Worm (Caenorhabditis elegans): ENCODE measurements around the gene mmad-1.
"Not testable (repeated sequence)": the region's sequence is repeated elsewhere in the genome, so short reads cannot be mapped to it uniquely, and the experiment has no call there.

Gene mmad-1

DNA sequence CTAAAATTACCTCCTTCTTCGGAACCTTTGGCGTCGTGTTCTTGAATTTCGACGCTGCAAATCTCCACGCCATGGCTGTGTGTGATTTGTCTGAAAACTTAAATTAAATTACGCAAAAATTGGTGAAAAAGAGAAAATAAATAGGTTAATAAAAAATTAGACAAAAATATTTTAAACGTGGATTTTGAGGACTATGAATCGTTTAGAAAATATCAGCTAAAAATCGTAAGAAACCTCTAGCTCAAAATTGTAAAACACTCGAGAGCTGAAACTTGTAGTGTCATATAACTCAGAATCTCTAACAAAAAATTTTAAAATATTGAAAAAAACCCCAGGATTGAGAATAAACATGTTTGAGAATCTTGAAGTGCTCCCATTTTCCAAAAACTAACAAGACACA lies 24.8 kb downstream of the mmad-1 start, which contains the start of gene pod-1:
TSS of gene pod-1 (minus strand) at position 101 of the 400 bp plus-strand sequence.
- TF ChIP-seq ref-1 (GFP tag; conservative IDR thresholded peaks at IDR 0.05) (no peak), klf-2 (GFP tag; conservative IDR thresholded peaks at IDR 0.05) (no peak), flt-1 (GFP tag; IDR thresholded peaks at IDR 0.05) (no peak), ztf-23 (GFP tag; IDR thresholded peaks at IDR 0.05) (no peak), med-1 (GFP tag; optimal IDR thresholded peaks at IDR 0.05; ENCODE audit: insufficient read depth) (no peak), T22C8.4 (GFP tag; IDR thresholded peaks at IDR 0.05) (no peak), cog-1 (tag; optimal IDR thresholded peaks at IDR 0.05) (no peak)

ce11 chrIII:13518437-13518836 lies 30.4 kb downstream of the mmad-1 start:
- no peak for TF ChIP-seq T22C8.4 (GFP tag; IDR thresholded peaks at IDR 0.05)
- TF ChIP-seq med-1 (GFP tag; optimal IDR thresholded peaks at IDR 0.05; ENCODE audit: insufficient read depth): no peak
- TF ChIP-seq flt-1 (GFP tag; IDR thresholded peaks at IDR 0.05): no peak
- no peak for TF ChIP-seq ztf-23 (GFP tag; IDR thresholded peaks at IDR 0.05)
- no peak for TF ChIP-seq cog-1 (tag; optimal IDR thresholded peaks at IDR 0.05)
- no peak for TF ChIP-seq ztf-29 (GFP tag; IDR thresholded peaks at IDR 0.05)

DNA sequence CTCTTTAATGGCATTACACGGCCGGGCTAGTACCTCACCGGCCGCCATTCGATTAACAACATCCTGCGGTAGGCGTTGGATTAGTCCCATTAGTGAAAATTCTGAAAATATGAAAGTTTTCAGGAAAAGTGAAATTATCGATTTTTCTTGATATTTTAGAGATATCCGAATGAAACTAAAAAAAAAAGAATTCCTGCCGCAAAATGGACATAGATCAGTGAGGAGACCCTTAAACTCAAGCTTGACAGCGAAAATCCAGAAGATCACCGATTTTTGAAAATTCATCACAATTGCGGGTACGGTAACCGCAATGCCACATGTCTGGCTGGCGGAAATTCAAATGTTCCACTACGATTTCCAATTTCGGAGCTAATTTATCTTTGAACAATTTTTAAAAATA lies 34.3 kb downstream of the mmad-1 start, which contains the start of gene mlh-1:
TSS of gene mlh-1 (minus strand) at position 101 of the 400 bp plus-strand sequence.
- TF ChIP-seq med-1 (GFP tag; optimal IDR thresholded peaks at IDR 0.05; ENCODE audit: insufficient read depth) (no peak), T22C8.4 (GFP tag; IDR thresholded peaks at IDR 0.05) (peak; percentile 70)

DNA sequence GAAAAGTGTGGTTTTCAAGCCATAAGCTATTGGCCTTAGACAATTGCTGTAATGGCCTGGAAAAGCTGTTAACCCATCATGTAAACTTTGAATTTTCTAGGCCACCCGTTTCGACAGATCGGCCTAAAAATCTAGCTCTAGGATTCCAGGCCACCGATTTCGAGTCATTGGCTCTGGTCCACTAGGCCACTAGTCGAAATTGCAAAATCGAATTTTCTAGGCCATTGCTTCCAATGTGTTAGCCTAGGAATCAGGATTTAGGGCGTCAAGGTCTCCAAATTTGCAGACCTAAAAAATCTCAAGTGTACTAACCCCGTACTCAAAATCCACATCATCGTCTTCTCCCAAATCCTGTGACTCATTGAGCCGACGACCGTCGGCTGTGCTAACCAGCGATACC lies 38.1 kb downstream of the mmad-1 start:
- TF ChIP-seq T22C8.4 (GFP tag; IDR thresholded peaks at IDR 0.05): no peak

ce11 chrIII:13505718-13506117 lies 43.1 kb downstream of the mmad-1 start, which contains the start of gene T28A8.3:
Gene T28A8.3, plus strand, starts transcription at chrIII:13506018.
- TF ChIP-seq flt-1 (GFP tag; IDR thresholded peaks at IDR 0.05) (no peak), tab-1 (GFP tag; IDR thresholded peaks at IDR 0.05) (no peak), ztf-29 (GFP tag; IDR thresholded peaks at IDR 0.05) (no peak), ztf-23 (GFP tag; IDR thresholded peaks at IDR 0.05) (no peak), med-1 (GFP tag; optimal IDR thresholded peaks at IDR 0.05; ENCODE audit: insufficient read depth) (no peak), cog-1 (tag; optimal IDR thresholded peaks at IDR 0.05) (no peak), klf-2 (GFP tag; conservative IDR thresholded peaks at IDR 0.05) (no peak)

DNA sequence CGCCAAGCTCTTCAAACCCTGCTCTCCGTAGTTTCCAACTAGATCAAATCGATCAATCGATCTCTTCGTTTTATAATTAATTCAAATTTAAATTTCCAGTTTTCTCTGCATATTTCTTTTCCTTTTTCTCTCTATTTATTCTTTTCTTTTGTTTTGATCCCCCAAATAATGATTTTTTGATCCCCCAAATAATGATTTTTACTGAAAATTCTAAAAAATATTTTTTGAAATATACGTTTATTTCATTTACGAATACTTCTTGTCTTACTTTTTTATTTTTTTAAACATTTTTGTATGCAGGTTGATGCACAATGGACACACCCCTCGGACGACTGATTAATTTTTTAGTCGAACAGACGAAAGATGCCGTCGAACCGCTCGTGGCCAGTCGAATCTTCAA lies 45.4 kb downstream of the mmad-1 start, which contains the start of gene T28A8.4:
TSS of gene T28A8.4 (plus strand) at position 301 of the 400 bp plus-strand sequence.
- no peak for TF ChIP-seq ref-1 (GFP tag; conservative IDR thresholded peaks at IDR 0.05)
- TF ChIP-seq ztf-29 (GFP tag; IDR thresholded peaks at IDR 0.05): no peak
- TF ChIP-seq T22C8.4 (GFP tag; IDR thresholded peaks at IDR 0.05): no peak
- TF ChIP-seq klf-2 (GFP tag; conservative IDR thresholded peaks at IDR 0.05): no peak
- TF ChIP-seq ztf-23 (GFP tag; IDR thresholded peaks at IDR 0.05): no peak
- no peak for TF ChIP-seq flt-1 (GFP tag; IDR thresholded peaks at IDR 0.05)
- no peak for TF ChIP-seq med-1 (GFP tag; optimal IDR thresholded peaks at IDR 0.05; ENCODE audit: insufficient read depth)
- TF ChIP-seq tab-1 (GFP tag; IDR thresholded peaks at IDR 0.05): no peak
- no peak for TF ChIP-seq cog-1 (tag; optimal IDR thresholded peaks at IDR 0.05)

DNA sequence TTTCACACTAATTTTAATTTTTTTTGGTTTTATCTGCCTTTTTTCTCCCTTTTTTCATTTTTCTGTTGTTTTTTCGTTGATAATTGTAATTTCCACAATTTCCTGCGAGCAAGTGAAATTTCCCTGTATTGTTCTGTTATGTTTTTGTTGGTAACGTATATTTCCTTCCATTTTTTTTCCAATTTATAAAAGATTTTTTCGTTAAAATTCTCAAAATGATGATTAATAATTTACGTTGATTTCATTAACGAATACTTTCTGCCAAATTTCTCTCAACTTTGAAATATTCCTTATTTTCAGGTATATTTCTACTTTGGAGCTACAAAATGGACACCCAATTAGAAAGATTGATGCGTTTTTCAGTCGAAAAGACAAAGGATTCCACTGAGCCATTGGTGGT lies 46.3 kb downstream of the mmad-1 start, which contains the start of gene T28A8.8:
TSS of gene T28A8.8 (plus strand) at position 301 of the 400 bp plus-strand sequence.
- TF ChIP-seq flt-1 (GFP tag; IDR thresholded peaks at IDR 0.05) (no peak), ref-1 (GFP tag; conservative IDR thresholded peaks at IDR 0.05) (no peak), ztf-29 (GFP tag; IDR thresholded peaks at IDR 0.05) (no peak), klf-2 (GFP tag; conservative IDR thresholded peaks at IDR 0.05) (no peak), tab-1 (GFP tag; IDR thresholded peaks at IDR 0.05) (no peak), med-1 (GFP tag; optimal IDR thresholded peaks at IDR 0.05; ENCODE audit: insufficient read depth) (no peak), cog-1 (tag; optimal IDR thresholded peaks at IDR 0.05) (no peak)

DNA sequence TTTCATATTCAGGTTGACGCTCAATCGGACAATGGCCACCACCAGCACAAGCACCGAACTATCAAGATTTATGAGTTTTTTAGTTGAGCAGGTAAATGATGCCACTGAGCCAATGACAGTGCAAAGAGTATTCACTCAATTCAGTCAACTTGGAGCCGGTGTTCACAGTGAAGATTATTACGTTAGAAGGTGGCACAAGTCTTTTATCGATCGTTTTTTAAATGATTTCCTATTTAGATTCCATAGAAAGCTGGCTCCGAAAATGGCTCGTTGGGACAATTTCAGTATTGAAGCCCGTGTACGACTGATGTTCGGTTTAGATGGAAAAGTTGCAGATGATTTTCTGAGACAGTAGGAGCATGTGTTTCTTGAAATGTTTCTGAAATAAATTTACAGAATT lies 47.2 kb downstream of the mmad-1 start, which contains the start of gene T28A8.5:
TSS of gene T28A8.5 (plus strand) at position 32 of the 400 bp plus-strand sequence.
- TF ChIP-seq med-1 (GFP tag; optimal IDR thresholded peaks at IDR 0.05; ENCODE audit: insufficient read depth): no peak
- TF ChIP-seq ref-1 (GFP tag; conservative IDR thresholded peaks at IDR 0.05): no peak
- no peak for TF ChIP-seq klf-2 (GFP tag; conservative IDR thresholded peaks at IDR 0.05)
- TF ChIP-seq flt-1 (GFP tag; IDR thresholded peaks at IDR 0.05): no peak
- TF ChIP-seq T22C8.4 (GFP tag; IDR thresholded peaks at IDR 0.05): no peak
- no peak for TF ChIP-seq ztf-23 (GFP tag; IDR thresholded peaks at IDR 0.05)
- TF ChIP-seq tab-1 (GFP tag; IDR thresholded peaks at IDR 0.05): no peak
- TF ChIP-seq ztf-29 (GFP tag; IDR thresholded peaks at IDR 0.05): no peak
- TF ChIP-seq cog-1 (tag; optimal IDR thresholded peaks at IDR 0.05): no peak

DNA sequence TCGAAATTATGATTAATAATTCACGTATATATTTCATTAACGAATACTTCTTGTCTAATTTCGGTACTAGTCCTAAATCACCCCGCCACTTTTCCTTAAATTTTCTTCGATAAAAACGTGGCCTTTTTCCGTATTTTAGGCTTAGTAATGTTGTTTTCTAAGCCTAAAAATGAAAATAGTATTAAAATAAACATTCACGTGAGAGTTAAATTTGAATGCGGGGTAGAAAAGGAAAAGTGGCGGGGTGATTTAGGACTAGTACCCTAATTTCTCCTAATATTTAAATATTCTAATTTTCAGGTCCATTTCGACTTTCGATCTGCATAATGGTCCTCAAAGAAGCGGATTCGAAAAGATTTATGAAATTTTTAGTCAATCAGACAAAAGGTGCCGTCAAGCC lies 49.9 kb downstream of the mmad-1 start, which contains the start of gene T28A8.6:
TSS of gene T28A8.6 (plus strand) at position 301 of the 400 bp plus-strand sequence.
- TF ChIP-seq tab-1, ztf-29, flt-1 (GFP tag; IDR thresholded peaks at IDR 0.05): not testable (repeated sequence)

Data from whole organism, midembryonic.